Fruit fly (Drosophila melanogaster) whole organism, adult: ENCODE measurements around the gene Gr93b.

Experiments
- CG11617 ChIP-seq: fragments of 200-800 bp; sonication (Bioruptor generic); optimal IDR thresholded peaks from 2 replicates; lab custom pipeline; 2017; ENCODE audit warnings: mild to moderate bottlenecking, missing biosample characterization, missing genetic modification reagents, missing genetic modification characterization
- CG12768 ChIP-seq: fragments of 200-800 bp; sonication (Bioruptor generic); optimal IDR thresholded peaks from 2 replicates; lab custom pipeline; 2017; ENCODE audit warnings: missing biosample characterization, missing genetic modification characterization, mild to moderate bottlenecking, moderate library complexity, missing genetic modification reagents
- CG14711 ChIP-seq: fragments of 200-800 bp; sonication (Bioruptor generic); optimal IDR thresholded peaks from 2 replicates; lab custom pipeline; 2018; ENCODE audit warnings: missing biosample characterization, mild to moderate bottlenecking, missing genetic modification characterization, moderate library complexity
- CG1620 ChIP-seq: fragments of 200-800 bp; sonication (Bioruptor generic); optimal IDR thresholded peaks from 2 replicates; lab custom pipeline; 2016; ENCODE audit warnings: missing biosample characterization, missing genetic modification characterization
- CG33017 ChIP-seq: fragments of 200-800 bp; sonication (Bioruptor generic); optimal IDR thresholded peaks from 2 replicates; lab custom pipeline; 2018; ENCODE audit warnings: missing biosample characterization, mild to moderate bottlenecking, missing genetic modification characterization, moderate library complexity
- CG5204 ChIP-seq: fragments of 200-800 bp; sonication (Bioruptor generic); optimal IDR thresholded peaks from 2 replicates; lab custom pipeline; 2016; ENCODE audit warnings: missing biosample characterization, missing genetic modification characterization
- CG7045 ChIP-seq: fragments of 200-800 bp; sonication (Bioruptor generic); optimal IDR thresholded peaks from 2 replicates; lab custom pipeline; 2017; ENCODE audit warnings: missing biosample characterization, mild to moderate bottlenecking, missing genetic modification characterization
- CG7101 ChIP-seq: fragments of 200-800 bp; sonication (Bioruptor generic); optimal IDR thresholded peaks from 2 replicates; lab custom pipeline; 2018; ENCODE audit warnings: missing biosample characterization, mild to moderate bottlenecking, missing genetic modification characterization, moderate library complexity
- Crg-1 ChIP-seq: fragments of 200-800 bp; sonication (Bioruptor generic); optimal IDR thresholded peaks from 2 replicates; lab custom pipeline; 2016; ENCODE audit warnings: missing biosample characterization, missing genetic modification characterization
- Mnt ChIP-seq: fragments of 200-800 bp; sonication (Bioruptor generic); optimal IDR thresholded peaks from 2 replicates; lab custom pipeline; 2016; ENCODE audit warnings: missing biosample characterization, mild to moderate bottlenecking, missing genetic modification characterization
- bab1 ChIP-seq: fragments of 200-800 bp; sonication (Bioruptor generic); optimal IDR thresholded peaks from 3 replicates; lab custom pipeline; 2019; ENCODE audit warnings: missing biosample characterization, mild to moderate bottlenecking, missing genetic modification characterization, moderate library complexity
- cic ChIP-seq: fragments of 200-800 bp; sonication (Bioruptor generic); optimal IDR thresholded peaks from 2 replicates; lab custom pipeline; 2017; ENCODE audit warnings: missing biosample characterization, mild to moderate bottlenecking, missing genetic modification characterization, moderate library complexity
- cnc ChIP-seq, 2 experiments: fragments of >200 bp; optimal IDR thresholded peaks; 2 replicates each; lab custom pipeline; 2017
- ovo ChIP-seq: fragments of 200-800 bp; sonication (Bioruptor generic); optimal IDR thresholded peaks from 2 replicates; lab custom pipeline; 2016; ENCODE audit warnings: missing biosample characterization, missing genetic modification characterization
- pad ChIP-seq: fragments of 200-800 bp; sonication (Bioruptor generic); optimal IDR thresholded peaks from 3 replicates; lab custom pipeline; 2017; ENCODE audit warnings: missing biosample characterization, missing genetic modification characterization, mild to moderate bottlenecking, moderate library complexity, missing genetic modification reagents
- toe ChIP-seq: fragments of 200-800 bp; sonication (Bioruptor generic); optimal IDR thresholded peaks from 2 replicates; lab custom pipeline; 2016; ENCODE audit warnings: missing biosample characterization, missing genetic modification characterization

Gene Gr93b

DNA sequence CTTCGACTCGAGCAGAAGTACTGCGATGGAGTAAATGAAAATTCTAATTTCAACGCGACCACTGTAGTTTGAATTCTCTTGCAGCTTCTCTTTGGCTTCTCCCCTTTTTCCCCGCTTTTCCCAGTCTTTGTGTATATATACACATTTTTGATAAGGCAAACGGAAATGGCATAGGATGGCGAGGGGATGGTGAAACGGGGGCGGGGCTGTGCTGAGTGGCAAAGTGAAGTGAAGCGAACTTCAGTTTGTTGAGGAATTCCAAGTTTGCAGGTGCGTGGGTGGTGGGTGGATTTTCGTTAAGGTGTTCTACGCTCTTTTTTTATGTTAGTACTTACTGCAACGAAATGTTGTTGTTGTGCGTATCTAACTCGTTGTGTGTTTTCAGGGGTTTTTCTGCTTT lies 36.3 kb downstream of the Gr93b start:
- TF ChIP-seq CG7101 (tag; lab: Kevin White, UChicago) (no peak), pad (no peak)

DNA sequence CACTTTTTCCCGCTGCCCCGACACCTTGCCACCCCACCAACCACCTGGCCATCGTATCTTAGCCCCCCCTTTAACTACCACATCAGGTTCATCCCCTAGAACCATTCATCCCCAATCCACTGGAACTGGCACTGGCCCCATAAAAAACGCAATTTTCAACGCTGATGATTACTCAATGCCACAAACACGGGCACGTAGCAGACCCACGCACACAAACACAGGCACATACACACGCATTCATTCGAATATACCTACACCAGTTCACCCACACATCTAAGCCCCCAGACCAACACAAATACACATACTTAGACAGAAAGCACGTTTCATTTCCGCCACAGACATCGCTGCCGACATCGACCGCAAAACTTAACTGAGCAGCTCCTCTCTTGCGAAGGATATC lies 49.8 kb downstream of the Gr93b start:
- TF ChIP-seq toe (GFP tag; lab: Kevin White, UChicago) (no peak), CG11617 (GFP tag; lab: Kevin White, UChicago) (no peak), cic (no peak), CG7101 (tag; lab: Kevin White, UChicago) (no peak), CG7045 (GFP tag; lab: Kevin White, UChicago) (no peak), ovo (GFP tag; lab: Kevin White, UChicago) (no peak), CG5204 (GFP tag; lab: Kevin White, UChicago) (no peak), CG1620 (GFP tag; lab: Kevin White, UChicago) (no peak), Crg-1 (GFP tag; lab: Kevin White, UChicago) (no peak), CG12768 (GFP tag; lab: Kevin White, UChicago) (no peak), CG33017 (tag; lab: Kevin White, UChicago) (no peak), cnc (optimal IDR thresholded peaks at IDR 0.05; lab: Kevin White, UChicago) (no peak), Mnt (no peak), CG14711 (tag; lab: Kevin White, UChicago) (no peak), bab1 (no peak), pad (no peak)
